Worm (Caenorhabditis elegans) whole organism, L1 larva: ENCODE measurements around the gene ZK154.1.
A peak's percentile ranks its signal among the peaks of the same experiment; 100 is the strongest.

Source experiments
- C04F5.9 ChIP-seq: sonication (generic microtip); optimal IDR thresholded peaks from 2 replicates; lab custom pipeline; 2016; ENCODE audit warnings: missing genetic modification characterization, missing compliant biosample characterization
- C34B4.2 ChIP-seq: sonication (generic microtip); optimal IDR thresholded peaks from 2 replicates; lab custom pipeline; 2017; ENCODE audit warnings: mild to moderate bottlenecking, missing genetic modification characterization, missing compliant biosample characterization
- Y116A8C.19 ChIP-seq: sonication (generic microtip); optimal IDR thresholded peaks from 2 replicates; lab custom pipeline; 2016; ENCODE audit warnings: missing compliant biosample characterization, missing genetic modification characterization, borderline replicate concordance
- aly-2 ChIP-seq: fragments of 150-350 bp; optimal IDR thresholded peaks from 2 replicates; lab custom pipeline; 2014; ENCODE audit warnings: missing biosample characterization, missing genetic modification characterization
- ama-1 ChIP-seq: fragments of 150-350 bp; optimal IDR thresholded peaks from 2 replicates; lab custom pipeline; 2014
- blmp-1 ChIP-seq: fragments of 150-350 bp; optimal IDR thresholded peaks from 2 replicates; lab custom pipeline; 2014; ENCODE audit warnings: missing biosample characterization, missing genetic modification characterization
- ceh-63 ChIP-seq: fragments of 200-800 bp; sonication (Bioruptor generic); optimal IDR thresholded peaks from 2 replicates; lab custom pipeline; 2018; ENCODE audit warnings: mild to moderate bottlenecking, missing genetic modification characterization, missing compliant biosample characterization
- ceh-8 ChIP-seq: fragments of 200-800 bp; sonication (Bioruptor generic); optimal IDR thresholded peaks from 2 replicates; lab custom pipeline; 2018; ENCODE audit warnings: mild to moderate bottlenecking, missing genetic modification characterization, moderate library complexity, missing compliant biosample characterization
- ceh-82 ChIP-seq, 3 experiments: fragments of 150-350 bp in 1 of 3; sonication (generic microtip) in 2 of 3; optimal IDR thresholded peaks; 2 replicates each; lab custom pipeline; 2014 to 2017; ENCODE audit warnings: missing biosample characterization in 3 of 3, missing genetic modification characterization in 3 of 3
- ceh-90 ChIP-seq: sonication (generic microtip); optimal IDR thresholded peaks from 2 replicates; lab custom pipeline; 2016; ENCODE audit warnings: missing genetic modification characterization, missing compliant biosample characterization
- efl-1 ChIP-seq, 4 experiments: fragments of 150-350 bp; optimal IDR thresholded peaks in 3 of 4; peaks in 1 of 4; 1 replicate in 1 of 4; 2 replicates in 3 of 4; lab custom pipeline; 2014; ENCODE audit warnings: missing biosample characterization in 2 of 4, missing genetic modification characterization in 2 of 4, missing genetic modification reagents in 2 of 4
- efl-3 ChIP-seq: fragments of 200-800 bp; sonication (Bioruptor generic); optimal IDR thresholded peaks from 2 replicates; lab custom pipeline; 2018; ENCODE audit warnings: mild to moderate bottlenecking, missing genetic modification characterization, missing compliant biosample characterization
- egl-27 ChIP-seq, 2 experiments: fragments of 150-350 bp in 1 of 2; sonication (generic microtip); optimal IDR thresholded peaks; 3 replicates each; lab custom pipeline; 2017 to 2018; ENCODE audit warnings: missing biosample characterization in 2 of 2, missing genetic modification characterization in 2 of 2, missing genetic modification reagents in 2 of 2
- elt-2 ChIP-seq: sonication (generic microtip); optimal IDR thresholded peaks from 2 replicates; lab custom pipeline; 2016; ENCODE audit warnings: missing genetic modification characterization, mild to moderate bottlenecking, inconsistent platforms, missing compliant biosample characterization, missing genetic modification reagents
- elt-3 ChIP-seq, 6 experiments: fragments of 150-350 bp in 1 of 6; sonication (generic microtip); optimal IDR thresholded peaks; 2 replicates each; lab custom pipeline; 2017 to 2018; ENCODE audit warnings: missing biosample characterization in 6 of 6, missing genetic modification characterization in 6 of 6, inconsistent platforms in 1 of 6
- fkh-4 ChIP-seq: sonication (generic microtip); optimal IDR thresholded peaks from 2 replicates; lab custom pipeline; 2016; ENCODE audit warnings: missing compliant biosample characterization, missing genetic modification characterization, borderline replicate concordance
- fkh-8 ChIP-seq: sonication (generic microtip); optimal IDR thresholded peaks from 2 replicates; lab custom pipeline; 2016; ENCODE audit warnings: mild to moderate bottlenecking, missing genetic modification characterization, missing compliant biosample characterization
- grh-1 ChIP-seq: fragments of 200-800 bp; sonication (Bioruptor generic); IDR thresholded peaks from 2 replicates; pipeline ENCODE4 v1.3.6; 2022; ENCODE audit warnings: missing genetic modification reagents, missing genetic modification characterization, missing compliant biosample characterization
- hlh-4 ChIP-seq: sonication (generic microtip); optimal IDR thresholded peaks from 2 replicates; lab custom pipeline; 2016; ENCODE audit warnings: mild to moderate bottlenecking, missing genetic modification characterization, missing compliant biosample characterization
- hpl-2 ChIP-seq: fragments of 150-350 bp; optimal IDR thresholded peaks from 2 replicates; lab custom pipeline; 2014; ENCODE audit warnings: missing biosample characterization, missing genetic modification reagents, missing genetic modification characterization
- isw-1 ChIP-seq: fragments of 200-800 bp; sonication (Bioruptor generic); IDR thresholded peaks from 2 replicates; pipeline ENCODE4 v1.3.6; 2022; ENCODE audit warnings: missing genetic modification characterization, missing compliant biosample characterization
- lin-13 ChIP-seq: fragments of 150-350 bp; optimal IDR thresholded peaks from 2 replicates; lab custom pipeline; 2014; ENCODE audit warnings: missing biosample characterization, missing genetic modification reagents, missing genetic modification characterization
- lin-14 ChIP-seq: fragments of 200-800 bp; sonication (Bioruptor generic); optimal IDR thresholded peaks from 2 replicates; lab custom pipeline; 2018; ENCODE audit warnings: mild to moderate bottlenecking, missing genetic modification characterization, moderate library complexity, missing compliant biosample characterization
- lin-15B ChIP-seq: fragments of 150-350 bp; sonication (generic microtip); optimal IDR thresholded peaks from 3 replicates; lab custom pipeline; 2014; ENCODE audit warnings: missing biosample characterization, missing genetic modification characterization
- lsy-2 ChIP-seq, 2 experiments: fragments of 150-350 bp; optimal IDR thresholded peaks; 2 replicates each; lab custom pipeline; 2014; ENCODE audit warnings: missing biosample characterization in 2 of 2, missing genetic modification characterization in 2 of 2
- mep-1 ChIP-seq: fragments of 150-350 bp; optimal IDR thresholded peaks from 2 replicates; lab custom pipeline; 2014; ENCODE audit warnings: missing biosample characterization, missing genetic modification characterization
- nhr-11 ChIP-seq: fragments of 150-350 bp; optimal IDR thresholded peaks from 2 replicates; lab custom pipeline; 2014; ENCODE audit warnings: missing biosample characterization, missing genetic modification characterization
- nhr-20 ChIP-seq: sonication (generic microtip); optimal IDR thresholded peaks from 2 replicates; lab custom pipeline; 2016; ENCODE audit warnings: mild to moderate bottlenecking, missing genetic modification characterization, missing compliant biosample characterization
- nhr-84 ChIP-seq: sonication (generic microtip); optimal IDR thresholded peaks from 2 replicates; lab custom pipeline; 2017; ENCODE audit warnings: missing biosample characterization, missing genetic modification characterization
- nhr-85 ChIP-seq: sonication (generic microtip); peaks from one replicate; lab custom pipeline; 2016; ENCODE audit warnings: missing genetic modification characterization, inconsistent platforms, missing compliant biosample characterization
- pqm-1 ChIP-seq: sonication (generic microtip); optimal IDR thresholded peaks from 3 replicates; lab custom pipeline; 2017; ENCODE audit warnings: missing biosample characterization, missing genetic modification characterization
- rnt-1 ChIP-seq: sonication (generic microtip); optimal IDR thresholded peaks from 2 replicates; lab custom pipeline; 2016; ENCODE audit warnings: mild to moderate bottlenecking, missing genetic modification characterization, moderate library complexity, missing compliant biosample characterization
- skn-1 ChIP-seq: fragments of 150-350 bp; optimal IDR thresholded peaks from 2 replicates; lab custom pipeline; 2014; ENCODE audit warnings: missing biosample characterization, missing genetic modification characterization
- snu-23 ChIP-seq: sonication (generic microtip); optimal IDR thresholded peaks from 2 replicates; lab custom pipeline; 2016; ENCODE audit warnings: missing genetic modification characterization, missing compliant biosample characterization
- sox-4 ChIP-seq: sonication (generic microtip); optimal IDR thresholded peaks from 2 replicates; lab custom pipeline; 2016; ENCODE audit warnings: missing genetic modification characterization, missing compliant biosample characterization
- sptf-1 ChIP-seq: fragments of 150-350 bp; optimal IDR thresholded peaks from 2 replicates; lab custom pipeline; 2014; ENCODE audit warnings: missing biosample characterization, missing genetic modification characterization
- sup-37 ChIP-seq: fragments of 200-800 bp; sonication (Bioruptor generic); optimal IDR thresholded peaks from 2 replicates; lab custom pipeline; 2018; ENCODE audit warnings: mild to moderate bottlenecking, missing genetic modification characterization, missing compliant biosample characterization
- unc-130 ChIP-seq: fragments of 150-350 bp; optimal IDR thresholded peaks from 2 replicates; lab custom pipeline; 2017; ENCODE audit warnings: missing biosample characterization, missing genetic modification characterization, inconsistent platforms
- unc-30 ChIP-seq: sonication (generic microtip); optimal IDR thresholded peaks from 2 replicates; lab custom pipeline; 2017; ENCODE audit warnings: missing biosample characterization, missing genetic modification characterization
- unc-62 ChIP-seq: fragments of 150-350 bp; optimal IDR thresholded peaks from 2 replicates; lab custom pipeline; 2014; ENCODE audit warnings: missing biosample characterization, missing genetic modification reagents, missing genetic modification characterization
- unc-86 ChIP-seq: sonication (generic microtip); optimal IDR thresholded peaks from 2 replicates; lab custom pipeline; 2016; ENCODE audit warnings: missing genetic modification characterization, missing compliant biosample characterization
- xbp-1 ChIP-seq: sonication (generic microtip); optimal IDR thresholded peaks from 2 replicates; lab custom pipeline; 2016; ENCODE audit warnings: missing genetic modification characterization, missing compliant biosample characterization

Gene ZK154.1

ce11 chrX:7825707-7826106 is 46.3 kb downstream of the ZK154.1 start (continued):
- TF ChIP-seq lin-15B: no peak
- no peak for TF ChIP-seq lin-13
- TF ChIP-seq hlh-4 (tag; lab: Kevin White, UChicago): no peak
- TF ChIP-seq hpl-2: peak; percentile 26
- TF ChIP-seq rnt-1 (tag; lab: Kevin White, UChicago): peak; percentile 36
- peak; percentile 30 for TF ChIP-seq skn-1 (tag; lab: Kevin White, UChicago)
- TF ChIP-seq grh-1: no peak
- peak; percentile 63 for TF ChIP-seq snu-23
- TF ChIP-seq unc-62 (GFP tag; lab: Kevin White, UChicago): no peak
- TF ChIP-seq elt-3 (tag; optimal IDR thresholded peaks at IDR 0.05; lab: Kevin White, UChicago): peak in 4 of 6 experiments; percentile 38 to 59 (median 53)
- TF ChIP-seq unc-130 (tag; lab: Kevin White, UChicago): peak; percentile 29
- TF ChIP-seq ceh-90 (tag; lab: Kevin White, UChicago): no peak
- no peak for TF ChIP-seq ceh-8 (GFP tag; lab: Kevin White, UChicago)
- no peak for TF ChIP-seq nhr-84 (tag; lab: Kevin White, UChicago)
- TF ChIP-seq lin-14 (GFP tag; lab: Kevin White, UChicago): peak; percentile 87
- peak; percentile 28 for TF ChIP-seq xbp-1 (tag; lab: Kevin White, UChicago)
- no peak for TF ChIP-seq fkh-8
- peak; percentile 70 for TF ChIP-seq ama-1 (lab: Kevin White, UChicago)
- no peak for TF ChIP-seq isw-1
- TF ChIP-seq lsy-2 (tag; optimal IDR thresholded peaks at IDR 0.05; lab: Kevin White, UChicago): peak; percentile 40 to 72
- peak; percentile 30 for TF ChIP-seq efl-3 (GFP tag; lab: Kevin White, UChicago)
- TF ChIP-seq sox-4: no peak
- TF ChIP-seq Y116A8C.19 (tag; lab: Kevin White, UChicago): no peak
- peak in 1 of 2 experiments; percentile 19 for TF ChIP-seq egl-27 (tag; optimal IDR thresholded peaks at IDR 0.05; lab: Kevin White, UChicago)
- TF ChIP-seq C04F5.9 (tag; lab: Kevin White, UChicago): no peak
- TF ChIP-seq unc-30: no peak
- peak; percentile 93 for TF ChIP-seq aly-2
- TF ChIP-seq elt-2: peak; percentile 41
- TF ChIP-seq pqm-1: no peak
- TF ChIP-seq nhr-20 (tag; lab: Kevin White, UChicago): peak; percentile 65
- TF ChIP-seq sup-37 (GFP tag; lab: Kevin White, UChicago): no peak
- no peak for TF ChIP-seq ceh-63 (GFP tag; lab: Kevin White, UChicago)
- no peak for TF ChIP-seq C34B4.2 (tag; lab: Kevin White, UChicago)

ce11 chrX:7826590-7827260 is 47.3 kb downstream of the ZK154.1 start:
- TF ChIP-seq mep-1 (peak; percentile 41), unc-62 (GFP tag; lab: Kevin White, UChicago) (no peak), efl-1 (optimal IDR thresholded peaks at IDR 0.05; lab: Kevin White, UChicago) (no peak), efl-1 (GFP tag; optimal IDR thresholded peaks at IDR 0.05 in 1 of 2; lab: Kevin White, UChicago) (peak in 1 of 2 experiments; percentile 76), blmp-1 (tag; lab: Kevin White, UChicago) (peak; percentile 48), nhr-85 (tag; lab: Kevin White, UChicago) (peak; percentile 63), lin-14 (GFP tag; lab: Kevin White, UChicago) (peak; percentile 60)

- TF ChIP-seq sptf-1 (tag; lab: Kevin White, UChicago): no peak
- TF ChIP-seq snu-23: no peak
- TF ChIP-seq ceh-90 (tag; lab: Kevin White, UChicago): no peak
- no peak for TF ChIP-seq fkh-4 (tag; lab: Kevin White, UChicago)
- TF ChIP-seq lin-13: no peak
- no peak for TF ChIP-seq ceh-82 (tag; optimal IDR thresholded peaks at IDR 0.05; lab: Kevin White, UChicago)
- TF ChIP-seq unc-86 (tag; lab: Kevin White, UChicago): no peak
- no peak for TF ChIP-seq nhr-11 (tag; lab: Kevin White, UChicago)
- TF ChIP-seq unc-30: no peak
Measured at ce11 chrX:7827989-7828388, 48.6 kb downstream of the ZK154.1 start.
